Worm (Caenorhabditis elegans): ENCODE data around the gene haf-3.

ce11 chrV:15758449-15758848 lies 7.5 kb downstream of the haf-3 start, which contains the start of gene str-9:
- TF ChIP-seq ceh-14 (tag; optimal IDR thresholded peaks at IDR 0.05): no peak
- TF ChIP-seq unc-55 (GFP tag; optimal IDR thresholded peaks at IDR 0.05): no peak
- TF ChIP-seq dve-1 (tag; optimal IDR thresholded peaks at IDR 0.05): no peak
- no peak for TF ChIP-seq nhr-11 (tag; optimal IDR thresholded peaks at IDR 0.05)
- no peak for TF ChIP-seq hlh-13 (GFP tag; optimal IDR thresholded peaks at IDR 0.05)
- no peak for TF ChIP-seq ceh-19 (GFP tag; optimal IDR thresholded peaks at IDR 0.05)
- no peak for TF ChIP-seq unc-86 (tag; optimal IDR thresholded peaks at IDR 0.05)
- no peak for TF ChIP-seq fax-1 (tag; optimal IDR thresholded peaks at IDR 0.05)
- no peak for TF ChIP-seq ets-4 (tag; optimal IDR thresholded peaks at IDR 0.05)
- no peak for TF ChIP-seq hlh-30 (tag; optimal IDR thresholded peaks at IDR 0.05; ENCODE audit: insufficient read depth)
- TF ChIP-seq sdc-2 (tag; optimal IDR thresholded peaks at IDR 0.05): no peak
- no peak for TF ChIP-seq pqm-1 (tag; optimal IDR thresholded peaks at IDR 0.05)

Data from whole organism, late embryonic.